Worm (Caenorhabditis elegans) whole organism, early embryonic: ENCODE data around the gene F10B5.3.
A peak's percentile ranks its signal among the peaks of the same experiment; 100 is the strongest.

Experiments used
- B0310.2 ChIP-seq: sonication (generic microtip); optimal IDR thresholded peaks from 2 replicates; lab custom pipeline; 2016; ENCODE audit warnings: mild to moderate bottlenecking, missing genetic modification characterization, missing compliant biosample characterization
- F13C5.2 ChIP-seq: sonication (generic microtip); optimal IDR thresholded peaks from 2 replicates; lab custom pipeline; 2017; ENCODE audit warnings: mild to moderate bottlenecking, missing genetic modification characterization, inconsistent platforms, missing compliant biosample characterization
- aly-1 ChIP-seq: sonication (generic microtip); optimal IDR thresholded peaks from 2 replicates; lab custom pipeline; 2016; ENCODE audit warnings: missing genetic modification characterization, missing compliant biosample characterization
- ama-1 ChIP-seq: fragments of 150-350 bp; optimal IDR thresholded peaks from 2 replicates; lab custom pipeline; 2014
- ceh-13 ChIP-seq: fragments of 200-800 bp; sonication (Bioruptor generic); optimal IDR thresholded peaks from 2 replicates; lab custom pipeline; 2018; ENCODE audit warnings: mild to moderate bottlenecking, missing genetic modification characterization, missing compliant biosample characterization
- ceh-36 ChIP-seq: sonication (generic microtip); optimal IDR thresholded peaks from 2 replicates; lab custom pipeline; 2016; ENCODE audit warnings: missing genetic modification characterization, inconsistent platforms, missing compliant biosample characterization
- ets-7 ChIP-seq: sonication (generic microtip); optimal IDR thresholded peaks from 2 replicates; lab custom pipeline; 2016; ENCODE audit warnings: missing genotype, missing genetic modification characterization, missing compliant biosample characterization
- flt-1 ChIP-seq: fragments of 200-800 bp; sonication (Bioruptor generic); IDR thresholded peaks from 2 replicates; pipeline ENCODE4 v1.3.6; 2022; ENCODE audit warnings: missing genetic modification characterization, missing compliant biosample characterization
- hmbx-1 ChIP-seq: sonication (generic microtip); optimal IDR thresholded peaks from 2 replicates; lab custom pipeline; 2016; ENCODE audit warnings: mild to moderate bottlenecking, missing genetic modification characterization, missing compliant biosample characterization
- hmg-4 ChIP-seq: fragments of 200-800 bp; sonication (Bioruptor generic); optimal IDR thresholded peaks from 2 replicates; lab custom pipeline; 2018; ENCODE audit warnings: mild to moderate bottlenecking, missing genetic modification characterization, missing compliant biosample characterization
- hnd-1 ChIP-seq: sonication (generic microtip); optimal IDR thresholded peaks from 2 replicates; lab custom pipeline; 2016; ENCODE audit warnings: missing genetic modification characterization, missing compliant biosample characterization
- pes-1 ChIP-seq: fragments of 200-800 bp; sonication (Bioruptor generic); IDR thresholded peaks from 2 replicates; pipeline ENCODE4 v1.3.6; 2022; ENCODE audit warnings: missing genetic modification reagents, missing genetic modification characterization, missing compliant biosample characterization
- scrt-1 ChIP-seq: fragments of 200-800 bp; sonication (Bioruptor generic); IDR thresholded peaks from 2 replicates; pipeline ENCODE4 v1.3.6; 2022; ENCODE audit warnings: missing genetic modification characterization, missing compliant biosample characterization
- sea-1 ChIP-seq: fragments of 200-800 bp; sonication (Bioruptor generic); conservative IDR thresholded peaks from 2 replicates; pipeline ENCODE4 v1.3.6; 2022; ENCODE audit warnings: missing genetic modification characterization, missing compliant biosample characterization
- tbx-11 ChIP-seq: fragments of 200-800 bp; sonication (Bioruptor generic); IDR thresholded peaks from 2 replicates; pipeline ENCODE4 v1.3.6; 2022; ENCODE audit warnings: missing genetic modification characterization, missing compliant biosample characterization
- tbx-37 ChIP-seq: fragments of 200-800 bp; sonication (Bioruptor generic); conservative IDR thresholded peaks from 2 replicates; pipeline ENCODE4 v1.3.6; 2022; ENCODE audit warnings: missing genetic modification reagents, missing genetic modification characterization, missing compliant biosample characterization
- tra-4 ChIP-seq: sonication (generic microtip); optimal IDR thresholded peaks from 2 replicates; lab custom pipeline; 2017; ENCODE audit warnings: missing genetic modification characterization, missing compliant biosample characterization

The F10B5.3 gene

DNA sequence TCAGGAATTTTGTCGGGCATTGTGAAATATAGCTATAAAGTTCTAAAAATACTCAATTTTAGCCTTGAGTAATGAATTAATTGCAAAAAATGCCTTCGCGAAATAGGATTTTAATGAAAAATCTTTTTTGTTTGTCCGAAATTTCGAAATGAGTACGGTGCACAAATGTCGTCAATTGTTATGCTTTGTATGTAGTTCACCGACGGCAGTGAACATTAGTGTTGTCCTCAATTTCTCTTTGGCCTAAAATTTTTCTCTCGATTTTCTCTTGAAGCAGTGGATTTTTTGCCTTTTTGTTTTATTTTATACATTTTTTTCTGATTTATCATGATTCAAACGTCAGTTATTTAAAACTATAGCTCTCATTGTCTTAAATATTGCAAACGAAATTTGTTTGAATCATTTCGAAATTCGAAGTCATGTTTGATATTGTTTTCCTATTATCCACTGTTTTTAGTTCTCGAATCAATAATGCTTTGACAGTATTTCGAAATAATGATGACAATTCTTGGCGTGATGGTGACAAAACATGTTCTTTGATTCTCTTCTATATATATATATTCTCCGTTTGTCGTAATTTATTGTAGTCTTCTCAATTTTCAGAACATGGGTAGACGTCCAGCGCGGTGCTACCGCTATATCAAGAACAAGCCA is 6.4 kb downstream of the F10B5.3 start, which contains the start of the genes ints-11 and rpl-10:
Gene ints-11 (minus strand): TSS at position 201 of the 654 bp plus-strand sequence.
Gene rpl-10 (plus strand): TSS at position 604 of the 654 bp plus-strand sequence.
- no peak for TF ChIP-seq sea-1 (GFP tag; lab: Robert Waterston, UW)
- TF ChIP-seq hmg-4 (GFP tag; lab: Kevin White, UChicago): no peak
- TF ChIP-seq ceh-36 (tag; lab: Kevin White, UChicago): no peak
- no peak for TF ChIP-seq hnd-1
- no peak for TF ChIP-seq aly-1 (tag; lab: Kevin White, UChicago)
- TF ChIP-seq hmbx-1 (tag; lab: Kevin White, UChicago): no peak
- no peak for TF ChIP-seq pes-1 (GFP tag; lab: Robert Waterston, UW)
- TF ChIP-seq tbx-37 (GFP tag; lab: Robert Waterston, UW): no peak
- no peak for TF ChIP-seq scrt-1
- no peak for TF ChIP-seq ceh-13 (GFP tag; lab: Kevin White, UChicago)
- no peak for TF ChIP-seq F13C5.2
- TF ChIP-seq tbx-11 (GFP tag; lab: Robert Waterston, UW): no peak
- TF ChIP-seq tra-4 (tag; lab: Kevin White, UChicago): no peak
- TF ChIP-seq ets-7 (tag; lab: Kevin White, UChicago): no peak
- TF ChIP-seq B0310.2 (tag; lab: Kevin White, UChicago): no peak
- no peak for TF ChIP-seq ama-1 (lab: Kevin White, UChicago)
- no peak for TF ChIP-seq flt-1 (GFP tag; lab: Robert Waterston, UW)

DNA sequence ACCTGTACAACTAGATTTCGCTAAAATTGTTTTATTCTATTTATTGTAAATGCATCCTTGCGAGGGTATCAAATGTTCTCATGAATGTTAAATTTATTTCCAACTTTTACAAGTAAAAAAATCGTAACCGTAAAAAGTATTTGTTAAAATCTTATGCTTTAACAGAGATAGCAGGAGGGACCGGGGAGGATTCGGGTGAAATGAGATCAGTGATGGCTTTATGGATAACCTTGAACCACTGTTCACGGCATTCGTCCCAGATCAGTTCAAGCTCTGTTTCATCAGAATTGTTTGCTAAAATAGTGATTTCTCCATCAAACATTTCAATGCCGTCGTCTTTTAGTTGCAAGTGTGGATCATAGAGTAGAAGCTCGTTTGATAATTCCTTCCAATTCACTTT is 8.7 kb downstream of the F10B5.3 start:
- TF ChIP-seq ceh-36 (tag; lab: Kevin White, UChicago) (no peak), F13C5.2 (no peak), tra-4 (tag; lab: Kevin White, UChicago) (no peak), scrt-1 (no peak), aly-1 (tag; lab: Kevin White, UChicago) (no peak), sea-1 (GFP tag; lab: Robert Waterston, UW) (no peak), ceh-13 (GFP tag; lab: Kevin White, UChicago) (no peak), hnd-1 (no peak), pes-1 (GFP tag; lab: Robert Waterston, UW) (no peak), tbx-11 (GFP tag; lab: Robert Waterston, UW) (no peak), tbx-37 (GFP tag; lab: Robert Waterston, UW) (no peak), hmg-4 (GFP tag; lab: Kevin White, UChicago) (no peak), B0310.2 (tag; lab: Kevin White, UChicago) (no peak), hmbx-1 (tag; lab: Kevin White, UChicago) (no peak), ets-7 (tag; lab: Kevin White, UChicago) (no peak), flt-1 (GFP tag; lab: Robert Waterston, UW) (no peak), ama-1 (lab: Kevin White, UChicago) (no peak)

DNA sequence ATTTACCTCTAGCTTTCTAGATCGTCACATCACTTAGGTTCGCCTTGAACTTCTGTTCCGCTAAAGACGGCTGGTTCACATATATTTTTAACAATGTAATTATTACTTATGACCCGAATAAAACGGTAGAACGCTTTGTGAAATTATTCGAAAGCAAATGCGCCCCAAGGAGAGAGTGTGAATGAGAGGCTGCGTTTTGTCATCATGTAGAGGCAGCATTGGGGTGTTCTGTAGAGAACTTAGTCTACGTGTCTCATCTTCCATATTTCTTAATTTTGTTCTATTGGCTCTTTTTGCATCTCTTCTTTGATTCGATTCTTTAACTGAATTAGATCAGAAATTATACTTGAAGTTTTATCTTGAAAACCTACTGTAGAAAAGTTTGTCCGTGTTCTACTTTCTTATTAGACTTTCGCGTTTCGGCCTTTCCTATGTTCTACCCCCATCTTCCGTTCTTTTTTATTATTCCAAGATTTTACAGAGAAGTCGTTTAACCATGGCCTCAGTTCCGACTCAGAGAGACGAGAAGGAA is 11.7 kb downstream of the F10B5.3 start, which contains the start of gene cdc-48.2:
Gene cdc-48.2 (plus strand): TSS at position 482 of the 532 bp plus-strand sequence.
- TF ChIP-seq hmg-4 (GFP tag; lab: Kevin White, UChicago) (no peak), ceh-13 (GFP tag; lab: Kevin White, UChicago) (no peak), ets-7 (tag; lab: Kevin White, UChicago) (no peak), ama-1 (lab: Kevin White, UChicago) (no peak), sea-1 (GFP tag; lab: Robert Waterston, UW) (no peak), scrt-1 (no peak), hnd-1 (no peak), aly-1 (tag; lab: Kevin White, UChicago) (no peak), B0310.2 (tag; lab: Kevin White, UChicago) (no peak), hmbx-1 (tag; lab: Kevin White, UChicago) (no peak)

DNA sequence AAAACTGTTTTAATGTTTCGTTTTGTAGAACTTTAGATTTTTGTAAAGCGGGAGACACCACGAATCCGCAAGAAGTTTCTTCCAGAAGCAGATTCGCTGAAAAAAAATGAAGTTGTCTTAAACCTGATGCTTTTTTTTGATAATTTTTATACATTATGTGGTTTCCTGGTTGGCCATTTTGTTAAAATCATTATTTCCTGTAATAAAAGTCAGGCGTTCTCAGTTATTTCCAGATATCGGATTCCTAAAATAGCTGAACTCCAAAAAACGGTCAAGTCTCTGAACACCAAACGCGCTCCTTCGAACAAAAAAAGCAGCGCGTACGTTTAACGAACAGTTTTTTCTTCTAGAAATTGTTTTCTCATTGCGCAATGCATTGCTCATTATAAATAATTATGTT is 12.5 kb downstream of the F10B5.3 start:
- peak; percentile 20 for TF ChIP-seq ceh-13 (GFP tag; lab: Kevin White, UChicago)
- no peak for TF ChIP-seq hmbx-1 (tag; lab: Kevin White, UChicago)
- no peak for TF ChIP-seq hmg-4 (GFP tag; lab: Kevin White, UChicago)

DNA sequence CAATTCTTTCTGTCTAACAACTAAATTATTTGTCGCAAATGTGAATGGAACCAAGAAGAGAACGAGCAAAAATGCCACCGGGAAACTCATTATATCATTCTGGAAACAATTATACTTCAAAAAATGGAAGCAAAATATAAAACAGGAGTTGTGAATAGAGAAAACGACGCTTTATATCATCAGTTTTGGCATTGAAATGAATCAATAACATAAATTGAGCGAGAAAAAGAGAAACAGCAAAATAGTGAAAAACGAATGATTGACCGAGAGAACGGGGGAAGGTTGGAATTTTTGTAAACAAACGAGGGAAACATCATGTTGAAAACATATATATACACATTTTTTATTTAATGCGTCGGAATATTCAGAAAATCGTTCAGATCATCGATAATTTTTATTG is 13.0 kb downstream of the F10B5.3 start, which contains the start of gene ctns-1:
Gene ctns-1 (minus strand): TSS at position 101 of the 400 bp plus-strand sequence.
- TF ChIP-seq scrt-1: no peak
- no peak for TF ChIP-seq tbx-37 (GFP tag; lab: Robert Waterston, UW)

DNA sequence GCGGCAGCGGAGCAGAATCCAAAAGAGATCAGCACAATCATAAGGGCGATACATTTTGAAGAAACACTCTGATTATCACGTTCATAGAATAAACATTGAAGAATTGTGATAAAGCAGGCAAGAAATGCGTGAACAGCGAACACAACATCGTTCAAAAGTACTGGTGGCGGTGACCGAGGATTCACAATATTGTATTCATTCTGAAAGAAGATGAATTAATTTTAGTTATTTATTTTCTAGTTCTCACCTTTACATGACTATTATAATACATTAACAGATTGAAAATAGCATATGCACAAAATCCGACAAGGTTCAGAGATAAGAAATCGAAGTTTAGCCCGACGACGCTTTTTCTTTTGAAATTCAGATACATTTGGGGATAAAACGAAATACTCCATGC is 13.9 kb downstream of the F10B5.3 start:
- TF ChIP-seq sea-1 (GFP tag; lab: Robert Waterston, UW): no peak
- TF ChIP-seq hmg-4 (GFP tag; lab: Kevin White, UChicago): no peak
- no peak for TF ChIP-seq pes-1 (GFP tag; lab: Robert Waterston, UW)
- TF ChIP-seq ceh-36 (tag; lab: Kevin White, UChicago): no peak
- no peak for TF ChIP-seq F13C5.2
- TF ChIP-seq aly-1 (tag; lab: Kevin White, UChicago): no peak
- TF ChIP-seq ama-1 (lab: Kevin White, UChicago): no peak
- TF ChIP-seq hnd-1: no peak
- no peak for TF ChIP-seq scrt-1
- no peak for TF ChIP-seq hmbx-1 (tag; lab: Kevin White, UChicago)
- no peak for TF ChIP-seq ceh-13 (GFP tag; lab: Kevin White, UChicago)
- TF ChIP-seq tbx-37 (GFP tag; lab: Robert Waterston, UW): no peak
- TF ChIP-seq tbx-11 (GFP tag; lab: Robert Waterston, UW): no peak
- no peak for TF ChIP-seq flt-1 (GFP tag; lab: Robert Waterston, UW)

DNA sequence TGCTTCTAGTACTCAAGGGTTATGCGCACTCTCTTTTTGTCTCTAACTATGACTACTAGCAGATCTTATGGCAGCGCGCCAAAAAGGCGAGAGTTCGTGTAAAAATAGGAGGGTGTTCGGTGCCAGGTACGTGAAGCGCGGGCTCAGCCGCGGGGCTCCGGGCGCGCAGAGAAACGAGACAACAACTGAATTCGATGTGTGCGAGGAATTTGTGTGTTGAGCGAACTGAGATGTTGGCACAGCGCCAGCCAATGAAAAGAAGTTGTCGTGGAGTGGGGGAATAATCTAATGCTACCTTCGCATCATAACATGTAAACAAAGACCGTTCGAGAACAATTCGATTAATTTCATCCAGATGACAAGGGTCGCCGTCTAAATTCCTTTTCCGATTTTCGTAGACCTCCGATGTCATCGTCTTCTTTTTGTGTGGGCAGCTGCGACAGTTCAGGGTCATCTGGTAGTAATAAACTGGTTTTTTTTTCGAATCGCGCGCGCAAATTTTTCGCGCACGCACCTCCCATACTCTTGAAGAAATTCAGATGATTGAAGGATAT is 18.3 kb downstream of the F10B5.3 start:
- TF ChIP-seq pes-1 (GFP tag; lab: Robert Waterston, UW): peak; percentile 3; the same call in 1 of the 2 replicates
- TF ChIP-seq aly-1 (tag; lab: Kevin White, UChicago): no peak
